Fruit fly (Drosophila melanogaster): Measurements from ENCODE around the gene Ir100a.
A peak's percentile ranks its signal among the peaks of the same experiment; 100 is the strongest.

DNA sequence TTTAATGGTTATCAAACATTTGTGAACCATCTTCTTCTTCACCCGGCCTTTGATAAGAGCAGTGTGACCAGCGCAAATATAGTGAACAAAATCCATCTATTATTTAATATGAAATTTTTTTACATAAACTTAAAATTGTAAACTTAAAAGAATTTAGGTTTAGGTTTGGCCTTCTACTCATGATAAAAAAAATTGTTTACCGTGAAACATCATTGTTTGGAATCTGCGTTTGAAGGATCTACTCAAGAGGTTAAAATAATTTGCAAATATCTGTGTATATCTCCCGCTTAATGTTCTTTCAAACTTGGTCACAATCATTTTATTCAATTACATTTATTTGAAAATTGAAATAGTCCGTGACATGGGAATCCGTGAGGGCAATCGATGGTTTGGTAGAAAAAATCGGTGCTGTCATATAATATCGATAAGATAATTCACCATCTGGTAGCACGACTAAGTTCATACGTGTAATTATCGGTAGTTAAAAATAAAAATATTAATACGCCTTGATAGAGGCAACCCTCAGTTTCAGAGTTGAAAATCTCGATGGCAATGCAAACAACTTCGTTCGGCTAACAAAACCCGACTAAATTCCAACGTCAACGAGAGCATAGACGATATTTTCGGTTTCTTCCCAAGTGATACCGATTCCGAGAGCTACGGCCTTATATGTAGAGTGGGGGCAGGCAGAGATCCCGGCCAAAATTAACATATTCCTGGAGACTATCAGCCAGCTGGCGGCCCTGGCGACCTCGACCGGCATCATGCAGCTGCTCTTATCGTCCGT, 28.8 kb upstream of the Ir100a start, which contains the start of the genes betaGlu and sip3:
- TF ChIP-seq CG13296 (GFP tag; optimal IDR thresholded peaks at IDR 0.05) (no peak), h (optimal IDR thresholded peaks at IDR 0.05) (no peak), slbo (GFP tag; IDR thresholded peaks at IDR 0.05) (no peak), CG10462 (GFP tag; optimal IDR thresholded peaks at IDR 0.05) (no peak), CG5245 (GFP tag; optimal IDR thresholded peaks at IDR 0.05) (no peak), mld (GFP tag; IDR thresholded peaks at IDR 0.05; ENCODE audit: partially characterized antibody) (peak; percentile 72; the same call in 2 of the 3 replicates), CG31224 (GFP tag; IDR thresholded peaks at IDR 0.05) (no peak), odd (GFP tag; optimal IDR thresholded peaks at IDR 0.05) (no peak), psq (GFP tag; optimal IDR thresholded peaks at IDR 0.05) (no peak), ind (GFP tag; optimal IDR thresholded peaks at IDR 0.05) (no peak)

Measured in whole organism, embryonic.